Worm (Caenorhabditis elegans) whole organism, L3 larva: ENCODE results near the gene Y60A3A.19.

ENCODE experiments used
- R02D3.7 ChIP-seq: fragments of 150-350 bp; optimal IDR thresholded peaks from 2 replicates; lab custom pipeline; 2014; ENCODE audit warnings: missing biosample characterization, missing genetic modification characterization
- aly-2 ChIP-seq: fragments of 150-350 bp; optimal IDR thresholded peaks from 2 replicates; lab custom pipeline; 2014; ENCODE audit warnings: missing biosample characterization, missing genetic modification characterization
- ama-1 ChIP-seq: fragments of 150-350 bp; optimal IDR thresholded peaks from 2 replicates; lab custom pipeline; 2018
- ceh-16 ChIP-seq: sonication (generic microtip); optimal IDR thresholded peaks from 2 replicates; lab custom pipeline; 2017; ENCODE audit warnings: missing biosample characterization, missing genetic modification characterization
- elt-3 ChIP-seq, 3 experiments: fragments of 150-350 bp in 1 of 3; sonication (generic microtip) in 2 of 3; optimal IDR thresholded peaks; 2 replicates in 2 of 3; 4 replicates in 1 of 3; lab custom pipeline; 2014 to 2017; ENCODE audit warnings: missing biosample characterization in 3 of 3, missing genetic modification characterization in 3 of 3
- fkh-2 ChIP-seq: fragments of 150-350 bp; optimal IDR thresholded peaks from 2 replicates; lab custom pipeline; 2014; ENCODE audit warnings: missing biosample characterization, missing genetic modification reagents, missing genetic modification characterization
- jun-1 ChIP-seq: fragments of 150-350 bp; optimal IDR thresholded peaks from 2 replicates; lab custom pipeline; 2014; ENCODE audit warnings: missing biosample characterization, missing genetic modification reagents, missing genetic modification characterization
- nfya-1 ChIP-seq: sonication (generic microtip); optimal IDR thresholded peaks from 2 replicates; lab custom pipeline; 2017; ENCODE audit warnings: missing genetic modification characterization, mild to moderate bottlenecking, missing compliant biosample characterization, antibody characterized with exemption, moderate library complexity; ENCODE audit not compliant: insufficient read depth
- nhr-12 ChIP-seq: fragments of 150-350 bp; optimal IDR thresholded peaks from 2 replicates; lab custom pipeline; 2014; ENCODE audit warnings: missing biosample characterization, missing genetic modification characterization
- nhr-25 ChIP-seq: sonication (generic microtip); optimal IDR thresholded peaks from 2 replicates; lab custom pipeline; 2017; ENCODE audit warnings: missing biosample characterization, missing genetic modification characterization
- nhr-28 ChIP-seq: fragments of 150-350 bp; optimal IDR thresholded peaks from 2 replicates; lab custom pipeline; 2014; ENCODE audit warnings: missing biosample characterization, missing genetic modification characterization
- nhr-67 ChIP-seq: fragments of 150-350 bp; optimal IDR thresholded peaks from 2 replicates; lab custom pipeline; 2014; ENCODE audit warnings: missing biosample characterization, missing genetic modification characterization
- nhr-76 ChIP-seq: fragments of 150-350 bp; sonication (generic microtip); optimal IDR thresholded peaks from 5 replicates; lab custom pipeline; 2014; ENCODE audit warnings: missing biosample characterization, missing genetic modification characterization
- pha-4 ChIP-seq: fragments of 150-350 bp; optimal IDR thresholded peaks from 2 replicates; lab custom pipeline; 2014; ENCODE audit warnings: missing biosample characterization, missing genetic modification reagents, missing genetic modification characterization
- sea-2 ChIP-seq: fragments of 150-350 bp; sonication (generic microtip); optimal IDR thresholded peaks from 4 replicates; lab custom pipeline; 2014; ENCODE audit warnings: missing biosample characterization, missing genetic modification reagents, missing genetic modification characterization
- unc-39 ChIP-seq: sonication (generic microtip); optimal IDR thresholded peaks from 4 replicates; lab custom pipeline; 2017; ENCODE audit warnings: missing biosample characterization, missing genetic modification characterization
- zag-1 ChIP-seq: fragments of 150-350 bp; optimal IDR thresholded peaks from 2 replicates; lab custom pipeline; 2014; ENCODE audit warnings: missing biosample characterization, missing genetic modification characterization
- ztf-4 ChIP-seq: fragments of 150-350 bp; optimal IDR thresholded peaks from 2 replicates; lab custom pipeline; 2014; ENCODE audit warnings: missing biosample characterization, missing genetic modification characterization

Gene Y60A3A.19

ce11 chrV:19958744-19959143 is 42.4 kb downstream of the Y60A3A.19 start, which contains the start of gene srh-172:
Gene srh-172, plus strand, starts transcription at chrV:19959044.
- no peak for TF ChIP-seq pha-4 (tag; lab: Kevin White, UChicago)
- TF ChIP-seq elt-3 (tag; optimal IDR thresholded peaks at IDR 0.05; lab: Kevin White, UChicago), result no peak
- no peak for TF ChIP-seq fkh-2 (tag; lab: Kevin White, UChicago)
- TF ChIP-seq ztf-4 (tag; lab: Kevin White, UChicago), result no peak
- no peak for TF ChIP-seq nfya-1
- no peak for TF ChIP-seq unc-39 (tag; lab: Kevin White, UChicago)
- no peak for TF ChIP-seq nhr-25 (tag; lab: Kevin White, UChicago)
- TF ChIP-seq sea-2 (GFP tag; lab: Kevin White, UChicago), result no peak
- no peak for TF ChIP-seq nhr-67 (tag; lab: Kevin White, UChicago)

ce11 chrV:19961971-19962370 is 45.6 kb downstream of the Y60A3A.19 start:
- TF ChIP-seq ceh-16, result no peak
- no peak for TF ChIP-seq nhr-25 (tag; lab: Kevin White, UChicago)
- TF ChIP-seq ama-1 (lab: Kevin White, UChicago), result no peak
- TF ChIP-seq jun-1 (tag; lab: Kevin White, UChicago), result no peak
- no peak for TF ChIP-seq nhr-28
- no peak for TF ChIP-seq fkh-2 (tag; lab: Kevin White, UChicago)
- TF ChIP-seq zag-1, result no peak
- TF ChIP-seq aly-2 (tag; lab: Kevin White, UChicago), result no peak
- TF ChIP-seq nhr-76 (tag; lab: Kevin White, UChicago), result no peak
- TF ChIP-seq nhr-12 (tag; lab: Kevin White, UChicago), result no peak

- TF ChIP-seq nhr-67 (tag; lab: Kevin White, UChicago) (no peak), R02D3.7 (tag; lab: Kevin White, UChicago) (no peak)
These were observed 49.3 kb downstream of the Y60A3A.19 start, which contains the start of gene srh-171 for ce11 chrV:19965626-19966025. Gene srh-171, plus strand, starts transcription at chrV:19965700.
